Worm (Caenorhabditis elegans): ENCODE results near the gene sor-3.
A peak's percentile ranks its signal among the peaks of the same experiment; 100 is the strongest.

The sor-3 gene

DNA sequence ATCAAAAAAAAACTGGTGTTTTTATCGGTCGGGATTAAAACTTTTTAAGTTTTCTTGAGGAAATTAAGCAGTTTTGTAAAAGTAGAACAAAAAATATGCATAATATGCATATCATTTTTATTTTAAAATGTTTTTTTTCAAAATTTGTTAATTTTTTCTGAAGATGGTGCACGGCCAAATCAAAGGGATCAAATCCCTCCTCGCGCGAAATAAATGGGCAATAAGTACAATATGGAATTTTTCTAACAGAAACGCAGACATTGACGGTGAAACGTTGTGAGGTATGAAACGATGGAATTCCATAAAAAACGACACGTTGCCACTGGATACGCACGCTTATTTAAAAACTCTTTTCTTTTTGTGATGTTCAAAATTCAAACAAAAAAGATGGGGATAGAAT is 49.5 kb downstream of the sor-3 start:
- TF ChIP-seq nhr-23 (tag; optimal IDR thresholded peaks at IDR 0.05) (peak; percentile 25), lsy-12 (tag; optimal IDR thresholded peaks at IDR 0.05) (no peak), nhr-25 (tag; optimal IDR thresholded peaks at IDR 0.05) (no peak), nhr-67 (tag; optimal IDR thresholded peaks at IDR 0.05) (no peak), fkh-10 (GFP tag; optimal IDR thresholded peaks at IDR 0.05) (no peak), fkh-2 (tag; optimal IDR thresholded peaks at IDR 0.05) (no peak), elt-3 (tag; optimal IDR thresholded peaks at IDR 0.05) (no peak), pqm-1 (tag; optimal IDR thresholded peaks at IDR 0.05) (no peak), zag-1 (tag; optimal IDR thresholded peaks at IDR 0.05) (no peak), unc-39 (tag; optimal IDR thresholded peaks at IDR 0.05) (no peak), mml-1 (tag; optimal IDR thresholded peaks at IDR 0.05) (no peak), nhr-43 (tag; optimal IDR thresholded peaks at IDR 0.05; ENCODE audit: poor library complexity, severe bottlenecking) (peak; percentile 39), snpc-4 (tag; optimal IDR thresholded peaks at IDR 0.05) (no peak), mdl-1 (tag; optimal IDR thresholded peaks at IDR 0.05) (no peak), jun-1 (tag; optimal IDR thresholded peaks at IDR 0.05) (peak; percentile 12), fos-1 (tag; optimal IDR thresholded peaks at IDR 0.05) (no peak), eor-1 (tag; optimal IDR thresholded peaks at IDR 0.05) (no peak), elt-1 (tag; optimal IDR thresholded peaks at IDR 0.05) (no peak)

DNA sequence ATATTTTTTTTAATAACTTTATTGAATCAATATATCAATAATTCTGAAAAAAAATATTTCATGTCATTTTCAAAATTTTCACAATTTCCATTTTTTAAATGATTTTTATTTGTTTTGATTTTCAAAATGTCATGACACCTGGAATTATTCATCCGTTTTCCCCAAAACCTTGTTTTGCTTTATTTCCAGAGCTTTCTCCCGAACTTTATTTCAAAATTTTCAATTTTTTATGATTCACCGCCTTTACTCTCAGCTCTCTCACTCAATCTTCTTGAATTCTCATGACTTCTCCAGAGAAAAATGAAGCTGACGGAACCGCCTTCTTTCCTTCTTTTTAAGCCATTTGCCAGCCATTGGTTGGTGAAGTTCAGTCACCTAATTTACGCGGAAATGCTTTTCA is 51.2 kb downstream of the sor-3 start, which contains the start of gene R04A9.1:
TSS of gene R04A9.1 (plus strand) at position 301 of the 400 bp plus-strand sequence.
- TF ChIP-seq ceh-9 (tag; optimal IDR thresholded peaks at IDR 0.05) (no peak), nhr-43 (tag; optimal IDR thresholded peaks at IDR 0.05; ENCODE audit: poor library complexity, severe bottlenecking) (no peak), elt-3 (tag; optimal IDR thresholded peaks at IDR 0.05) (no peak), nhr-67 (tag; optimal IDR thresholded peaks at IDR 0.05) (no peak), lin-15B (tag; optimal IDR thresholded peaks at IDR 0.05) (no peak), ama-1 (optimal IDR thresholded peaks at IDR 0.05) (no peak), snpc-4 (tag; optimal IDR thresholded peaks at IDR 0.05) (no peak), daf-12 (tag; optimal IDR thresholded peaks at IDR 0.05) (no peak), unc-62 (GFP tag; optimal IDR thresholded peaks at IDR 0.05) (no peak), nhr-28 (tag; optimal IDR thresholded peaks at IDR 0.05) (no peak), ceh-16 (tag; optimal IDR thresholded peaks at IDR 0.05) (no peak), egl-5 (tag; optimal IDR thresholded peaks at IDR 0.05) (no peak), mdl-1 (tag; optimal IDR thresholded peaks at IDR 0.05) (no peak), jun-1 (tag; optimal IDR thresholded peaks at IDR 0.05) (no peak), fkh-2 (tag; optimal IDR thresholded peaks at IDR 0.05) (no peak), fkh-10 (GFP tag; optimal IDR thresholded peaks at IDR 0.05) (no peak), ceh-82 (tag; optimal IDR thresholded peaks at IDR 0.05) (no peak)

Measured in whole organism, L3 larva.